Worm (Caenorhabditis elegans): ENCODE results near the gene nrf-5.
A peak's percentile ranks its signal among the peaks of the same experiment; 100 is the strongest.

The nrf-5 gene

ce11 chrV:13854306-13854705, 26.2 kb downstream of the nrf-5 start, which contains the start of gene ttr-21:
Gene ttr-21, minus strand, starts transcription at chrV:13854405.
- TF ChIP-seq lin-38 (GFP tag; IDR thresholded peaks at IDR 0.05) (no peak), F37D6.2 (tag; optimal IDR thresholded peaks at IDR 0.05) (no peak), snpc-4 (tag; optimal IDR thresholded peaks at IDR 0.05) (no peak)

- no peak for TF ChIP-seq php-3 (GFP tag; IDR thresholded peaks at IDR 0.05)
- no peak for TF ChIP-seq daf-12 (tag; optimal IDR thresholded peaks at IDR 0.05)
- no peak for TF ChIP-seq ztf-11 (tag; optimal IDR thresholded peaks at IDR 0.05)
These were observed 28.3 kb downstream of the nrf-5 start, which contains the start of gene srx-134 for ce11 chrV:13856376-13856775. Gene srx-134, minus strand, starts transcription at chrV:13856476.

- TF ChIP-seq pqm-1 (tag; optimal IDR thresholded peaks at IDR 0.05) (no peak), lin-38 (GFP tag; IDR thresholded peaks at IDR 0.05) (no peak), duxl-1 (tag; optimal IDR thresholded peaks at IDR 0.05; ENCODE audit: poor library complexity) (no peak), ZK546.5 (tag; optimal IDR thresholded peaks at IDR 0.05) (no peak), daf-16 (GFP tag; optimal IDR thresholded peaks at IDR 0.05) (no peak), daf-16 (tag; optimal IDR thresholded peaks at IDR 0.05) (no peak), F10B5.3 (tag; optimal IDR thresholded peaks at IDR 0.05) (no peak), hlh-30 (tag; optimal IDR thresholded peaks at IDR 0.05; ENCODE audit: insufficient read depth) (no peak), spr-1 (tag; optimal IDR thresholded peaks at IDR 0.05) (no peak), nhr-10 (tag; optimal IDR thresholded peaks at IDR 0.05) (no peak), D1046.2 (GFP tag; IDR thresholded peaks at IDR 0.05) (no peak), F37D6.2 (tag; optimal IDR thresholded peaks at IDR 0.05) (no peak), ama-1 (optimal IDR thresholded peaks at IDR 0.05) (no peak), T20F7.1 (GFP tag; optimal IDR thresholded peaks at IDR 0.05) (no peak), vab-7 (GFP tag; IDR thresholded peaks at IDR 0.05) (no peak)
These were observed 29.1 kb downstream of the nrf-5 start, which contains the start of gene srx-136 for ce11 chrV:13857132-13857531. Gene srx-136, plus strand, starts transcription at chrV:13857432.

- no peak for TF ChIP-seq ZK337.2 (GFP tag; IDR thresholded peaks at IDR 0.05)
These were observed 30.8 kb downstream of the nrf-5 start, which contains the start of gene srx-135 for ce11 chrV:13858906-13859305. Gene srx-135, plus strand, starts transcription at chrV:13859206.

ce11 chrV:13862505-13862904, 34.4 kb downstream of the nrf-5 start, which contains the start of gene srx-137:
Gene srx-137, plus strand, starts transcription at chrV:13862805.
- TF ChIP-seq nhr-28 (tag; optimal IDR thresholded peaks at IDR 0.05) (no peak), lin-29 (GFP tag; IDR thresholded peaks at IDR 0.05) (no peak)

- no peak for TF ChIP-seq jun-1 (tag; optimal IDR thresholded peaks at IDR 0.05)
- TF ChIP-seq unc-62 (GFP tag; optimal IDR thresholded peaks at IDR 0.05 in 1 of 2) = peak in 1 of 2 experiments; percentile 55
- TF ChIP-seq unc-62 (tag; optimal IDR thresholded peaks at IDR 0.05) = no peak
- no peak for TF ChIP-seq fos-1 (tag; optimal IDR thresholded peaks at IDR 0.05)
- TF ChIP-seq aha-1 (tag) = peak; percentile 90
These were observed 35.6 kb downstream of the nrf-5 start for ce11 chrV:13863700-13864099.

- TF ChIP-seq hif-1 (tag; optimal IDR thresholded peaks at IDR 0.05) (no peak), unc-130 (GFP tag; optimal IDR thresholded peaks at IDR 0.05) (no peak), nhr-10 (tag; optimal IDR thresholded peaks at IDR 0.05) (no peak), mep-1 (tag; optimal IDR thresholded peaks at IDR 0.05) (no peak), cey-2 (tag; optimal IDR thresholded peaks at IDR 0.05; ENCODE audit: borderline replicate concordance, insufficient read depth) (no peak), ZK337.2 (GFP tag; IDR thresholded peaks at IDR 0.05) (no peak), sdz-12 (GFP tag; optimal IDR thresholded peaks at IDR 0.05) (no peak), ces-1 (GFP tag; optimal IDR thresholded peaks at IDR 0.05) (no peak)
These were observed 38.3 kb downstream of the nrf-5 start, which contains the start of gene nhr-175 for ce11 chrV:13866353-13866752. Gene nhr-175, plus strand, starts transcription at chrV:13866691.

All from whole organism, L4 larva.